Fruit fly (Drosophila melanogaster) whole organism: ENCODE data around the gene CG32110.
A peak's percentile ranks its signal among the peaks of the same experiment; 100 is the strongest.

Source experiments
- CG8478 ChIP-seq: fragments of >200 bp; optimal IDR thresholded peaks from 2 replicates; lab custom pipeline; 2018; ENCODE audit warnings: inconsistent platforms
- Dll ChIP-seq: fragments of >200 bp; optimal IDR thresholded peaks from 2 replicates; lab custom pipeline; 2017
- EcR ChIP-seq, 2 experiments: fragments of >200 bp; optimal IDR thresholded peaks; 2 replicates each; lab custom pipeline; 2017; ENCODE audit warnings: missing biosample characterization in 2 of 2, missing genetic modification characterization in 2 of 2, missing genetic modification reagents in 2 of 2
- pan ChIP-seq: fragments of >200 bp; optimal IDR thresholded peaks from 2 replicates; lab custom pipeline; 2017
- psq ChIP-seq: fragments of >200 bp; optimal IDR thresholded peaks from 2 replicates; lab custom pipeline; 2017

- TF ChIP-seq CG8478 (no peak), psq (lab: Kevin White, UChicago) (peak; percentile 80), EcR (GFP tag; optimal IDR thresholded peaks at IDR 0.05; lab: Kevin White, UChicago) (no peak), Dll (no peak), pan (lab: Kevin White, UChicago) (no peak)
Observed at dm6 chr3L:12806290-12806743, 2.2 kb upstream of the CG32110 start.
